Worm (Caenorhabditis elegans) whole organism, L2 larva: ENCODE results near the gene fbxa-3.
"Not testable (repeated sequence)": the region's sequence is repeated elsewhere in the genome, so short reads cannot be mapped to it uniquely, and the experiment has no call there.

Source experiments
- C34F6.9 ChIP-seq: fragments of 150-350 bp; optimal IDR thresholded peaks from 2 replicates; lab custom pipeline; 2014; ENCODE audit warnings: missing biosample characterization, missing genetic modification characterization
- F13H6.1 ChIP-seq: sonication (generic microtip); optimal IDR thresholded peaks from 2 replicates; lab custom pipeline; 2016; ENCODE audit warnings: missing genetic modification characterization, missing compliant biosample characterization
- Y55F3AM.14 ChIP-seq: fragments of 200-800 bp; sonication (Bioruptor generic); optimal IDR thresholded peaks from 2 replicates; lab custom pipeline; 2018; ENCODE audit warnings: mild to moderate bottlenecking, missing genetic modification characterization, missing compliant biosample characterization
- ZK546.5 ChIP-seq: sonication (generic microtip); optimal IDR thresholded peaks from 2 replicates; lab custom pipeline; 2017; ENCODE audit warnings: missing biosample characterization, missing genetic modification characterization
- alr-1 ChIP-seq: fragments of 150-350 bp; optimal IDR thresholded peaks from 2 replicates; lab custom pipeline; 2014; ENCODE audit warnings: missing biosample characterization, missing genetic modification characterization
- aly-2 ChIP-seq: fragments of 150-350 bp; optimal IDR thresholded peaks from 2 replicates; lab custom pipeline; 2014; ENCODE audit warnings: missing biosample characterization, missing genetic modification characterization
- ama-1 ChIP-seq: fragments of 150-350 bp; optimal IDR thresholded peaks from 2 replicates; lab custom pipeline; 2018; ENCODE audit warnings: inconsistent platforms
- blmp-1 ChIP-seq: sonication (generic microtip); optimal IDR thresholded peaks from 2 replicates; lab custom pipeline; 2017; ENCODE audit warnings: missing genetic modification characterization, mild to moderate bottlenecking, missing compliant biosample characterization, antibody characterized with exemption, moderate library complexity; ENCODE audit not compliant: insufficient read depth
- ceh-16 ChIP-seq: fragments of 150-350 bp; optimal IDR thresholded peaks from 2 replicates; lab custom pipeline; 2014; ENCODE audit warnings: missing biosample characterization, missing genetic modification characterization
- ceh-82 ChIP-seq: fragments of 150-350 bp; optimal IDR thresholded peaks from 2 replicates; lab custom pipeline; 2014; ENCODE audit warnings: missing biosample characterization, missing genetic modification characterization
- egl-27 ChIP-seq: sonication (generic microtip); optimal IDR thresholded peaks from 3 replicates; lab custom pipeline; 2017; ENCODE audit warnings: missing biosample characterization, missing genetic modification reagents, missing genetic modification characterization
- elt-1 ChIP-seq: fragments of 150-350 bp; optimal IDR thresholded peaks from 2 replicates; lab custom pipeline; 2014; ENCODE audit warnings: missing biosample characterization, missing genetic modification characterization
- elt-3 ChIP-seq: sonication (generic microtip); optimal IDR thresholded peaks from 2 replicates; lab custom pipeline; 2017; ENCODE audit warnings: missing biosample characterization, missing genetic modification characterization
- fos-1 ChIP-seq: fragments of 150-350 bp; optimal IDR thresholded peaks from 2 replicates; lab custom pipeline; 2014; ENCODE audit warnings: missing biosample characterization, missing genetic modification characterization
- gmeb-1 ChIP-seq: fragments of 150-350 bp; optimal IDR thresholded peaks from 2 replicates; lab custom pipeline; 2014; ENCODE audit warnings: missing biosample characterization, missing genetic modification characterization
- lin-11 ChIP-seq: fragments of 150-350 bp; sonication (generic microtip); optimal IDR thresholded peaks from 2 replicates; lab custom pipeline; 2014; ENCODE audit warnings: missing biosample characterization, missing genetic modification characterization, inconsistent platforms, mixed read lengths
- lin-39 ChIP-seq: fragments of 150-350 bp; optimal IDR thresholded peaks from 2 replicates; lab custom pipeline; 2014; ENCODE audit warnings: missing biosample characterization, missing genetic modification reagents, missing genetic modification characterization
- mab-5 ChIP-seq: fragments of 150-350 bp; optimal IDR thresholded peaks from 2 replicates; lab custom pipeline; 2014; ENCODE audit warnings: missing biosample characterization, missing genetic modification characterization
- nhr-10 ChIP-seq: sonication (generic microtip); optimal IDR thresholded peaks from 2 replicates; lab custom pipeline; 2017; ENCODE audit warnings: missing biosample characterization, missing genetic modification characterization
- nhr-11 ChIP-seq: fragments of 150-350 bp; optimal IDR thresholded peaks from 2 replicates; lab custom pipeline; 2014; ENCODE audit warnings: missing biosample characterization, missing genetic modification characterization
- nhr-12 ChIP-seq: fragments of 150-350 bp; optimal IDR thresholded peaks from 2 replicates; lab custom pipeline; 2014; ENCODE audit warnings: missing biosample characterization, missing genetic modification characterization
- nhr-21 ChIP-seq: fragments of 150-350 bp; optimal IDR thresholded peaks from 2 replicates; lab custom pipeline; 2014; ENCODE audit warnings: missing biosample characterization, missing genetic modification characterization
- nhr-23 ChIP-seq: fragments of 150-350 bp; optimal IDR thresholded peaks from 2 replicates; lab custom pipeline; 2014; ENCODE audit warnings: missing biosample characterization, missing genetic modification reagents, missing genetic modification characterization
- nhr-25 ChIP-seq: fragments of 150-350 bp; sonication (generic microtip); optimal IDR thresholded peaks from 3 replicates; lab custom pipeline; 2014; ENCODE audit warnings: missing biosample characterization, missing genetic modification characterization
- nhr-6 ChIP-seq: fragments of 150-350 bp; optimal IDR thresholded peaks from 2 replicates; lab custom pipeline; 2014; ENCODE audit warnings: missing biosample characterization, missing genetic modification characterization
- nhr-77 ChIP-seq: fragments of 150-350 bp; optimal IDR thresholded peaks from 2 replicates; lab custom pipeline; 2014; ENCODE audit warnings: missing biosample characterization, missing genetic modification characterization
- skn-1 ChIP-seq: sonication (generic microtip); optimal IDR thresholded peaks from 2 replicates; lab custom pipeline; 2017; ENCODE audit warnings: missing biosample characterization, missing genetic modification characterization
- sma-3 ChIP-seq: sonication (generic microtip); optimal IDR thresholded peaks from 2 replicates; lab custom pipeline; 2016; ENCODE audit warnings: missing genetic modification reagents, missing genetic modification characterization, missing compliant biosample characterization
- unc-39 ChIP-seq: fragments of 150-350 bp; optimal IDR thresholded peaks from 2 replicates; lab custom pipeline; 2014; ENCODE audit warnings: missing biosample characterization, missing genetic modification characterization
- unc-55 ChIP-seq: fragments of 150-350 bp; sonication (generic microtip); optimal IDR thresholded peaks from 3 replicates; lab custom pipeline; 2014; ENCODE audit warnings: missing biosample characterization, missing genetic modification reagents, missing genetic modification characterization
- ztf-11 ChIP-seq: sonication (generic microtip); optimal IDR thresholded peaks from 2 replicates; lab custom pipeline; 2017; ENCODE audit warnings: missing biosample characterization, missing genetic modification characterization
- ztf-4 ChIP-seq: fragments of 150-350 bp; optimal IDR thresholded peaks from 2 replicates; lab custom pipeline; 2014; ENCODE audit warnings: missing biosample characterization, missing genetic modification characterization

The fbxa-3 gene

ce11 chrII:1820774-1821173, at the start of gene fbxa-3:
Gene fbxa-3, minus strand, starts transcription at chrII:1820874.
- TF ChIP-seq ZK546.5 (tag; lab: Kevin White, UChicago) (no peak), egl-27 (tag; lab: Kevin White, UChicago) (no peak), nhr-25 (tag; lab: Kevin White, UChicago) (no peak), skn-1 (tag; lab: Kevin White, UChicago) (no peak), ceh-82 (no peak), blmp-1 (tag; lab: Kevin White, UChicago) (no peak), unc-39 (no peak), nhr-12 (tag; lab: Kevin White, UChicago) (no peak), sma-3 (GFP tag; lab: Kevin White, UChicago) (no peak), ama-1 (no peak), Y55F3AM.14 (GFP tag; lab: Kevin White, UChicago) (no peak), ztf-4 (tag; lab: Kevin White, UChicago) (no peak), F13H6.1 (tag; lab: Kevin White, UChicago) (no peak), elt-1 (tag; lab: Kevin White, UChicago) (no peak)

- no peak for TF ChIP-seq sma-3 (GFP tag; lab: Kevin White, UChicago)
- TF ChIP-seq unc-55 (GFP tag; lab: Kevin White, UChicago), result no peak
- TF ChIP-seq ztf-11 (tag; lab: Kevin White, UChicago), result no peak
- TF ChIP-seq aly-2, result no peak
- TF ChIP-seq elt-1 (tag; lab: Kevin White, UChicago), result no peak
- TF ChIP-seq elt-3, result no peak
- no peak for TF ChIP-seq fos-1 (tag; lab: Kevin White, UChicago)
- no peak for TF ChIP-seq nhr-11 (tag; lab: Kevin White, UChicago)
- TF ChIP-seq skn-1 (tag; lab: Kevin White, UChicago), result no peak
- TF ChIP-seq gmeb-1 (tag; lab: Kevin White, UChicago), result no peak
- no peak for TF ChIP-seq nhr-21 (tag; lab: Kevin White, UChicago)
- no peak for TF ChIP-seq unc-39
- TF ChIP-seq ceh-82, result no peak
- TF ChIP-seq lin-11 (tag; lab: Kevin White, UChicago), result no peak
- no peak for TF ChIP-seq ceh-16 (tag; lab: Kevin White, UChicago)
- TF ChIP-seq ama-1, result no peak
- no peak for TF ChIP-seq ZK546.5 (tag; lab: Kevin White, UChicago)
- no peak for TF ChIP-seq alr-1 (tag; lab: Kevin White, UChicago)
- no peak for TF ChIP-seq nhr-25 (tag; lab: Kevin White, UChicago)
Measured at ce11 chrII:1869120-1869519, 48.4 kb upstream of the fbxa-3 start, which contains the start of gene math-14. Gene math-14, plus strand, starts transcription at chrII:1869420.

- TF ChIP-seq egl-27 (tag; lab: Kevin White, UChicago), result no peak
- TF ChIP-seq fos-1 (tag; lab: Kevin White, UChicago), result peak; percentile 50
Measured at ce11 chrII:1865683-1866431, 45.2 kb upstream of the fbxa-3 start, which contains the start of gene math-15. Gene math-15, plus strand, starts transcription at chrII:1866381.

ce11 chrII:1864278-1864677, 43.6 kb upstream of the fbxa-3 start, which contains the start of gene C16C4.17:
Gene C16C4.17, plus strand, starts transcription at chrII:1864578.
- TF ChIP-seq nhr-6 (tag; lab: Kevin White, UChicago), result no peak
- TF ChIP-seq C34F6.9 (tag; lab: Kevin White, UChicago), result no peak
- no peak for TF ChIP-seq nhr-77 (tag; lab: Kevin White, UChicago)
- no peak for TF ChIP-seq fos-1 (tag; lab: Kevin White, UChicago)
- no peak for TF ChIP-seq nhr-23
- no peak for TF ChIP-seq nhr-25 (tag; lab: Kevin White, UChicago)
- TF ChIP-seq, all 48 proteins: peak for 0

ce11 chrII:1862334-1862733, 41.7 kb upstream of the fbxa-3 start, which contains the start of gene fbxb-98:
Gene fbxb-98, plus strand, starts transcription at chrII:1862634.
- TF ChIP-seq mab-5, nhr-10, lin-39 (tag; lab: Kevin White, UChicago): not testable (repeated sequence)
